Worm (Caenorhabditis elegans): ENCODE results near the gene nspe-7.

- TF ChIP-seq flt-1 (GFP tag; IDR thresholded peaks at IDR 0.05) (no peak), ztf-23 (GFP tag; IDR thresholded peaks at IDR 0.05) (no peak), ztf-29 (GFP tag; IDR thresholded peaks at IDR 0.05) (no peak), ref-1 (GFP tag; conservative IDR thresholded peaks at IDR 0.05) (no peak), klf-2 (GFP tag; conservative IDR thresholded peaks at IDR 0.05) (no peak), med-1 (GFP tag; optimal IDR thresholded peaks at IDR 0.05; ENCODE audit: insufficient read depth) (no peak), cog-1 (tag; optimal IDR thresholded peaks at IDR 0.05) (no peak), T22C8.4 (GFP tag; IDR thresholded peaks at IDR 0.05) (no peak)
Observed at ce11 chrII:12628566-12628965, 1.6 kb downstream of the nspe-7 start, which contains the start of gene nspe-5.

Data from whole organism, midembryonic.